Fruit fly (Drosophila melanogaster): Measurements from ENCODE around the gene CG8861.

dm6 chr3R:9250868-9251267 is 77.4 kb downstream of the CG8861 start:
- no peak for TF ChIP-seq h (optimal IDR thresholded peaks at IDR 0.05)
- no peak for TF ChIP-seq psq (optimal IDR thresholded peaks at IDR 0.05)
- TF ChIP-seq Myc (optimal IDR thresholded peaks at IDR 0.05), result no peak
